Fruit fly (Drosophila melanogaster): ENCODE measurements around the gene CG15771.

CG15771 gene

DNA sequence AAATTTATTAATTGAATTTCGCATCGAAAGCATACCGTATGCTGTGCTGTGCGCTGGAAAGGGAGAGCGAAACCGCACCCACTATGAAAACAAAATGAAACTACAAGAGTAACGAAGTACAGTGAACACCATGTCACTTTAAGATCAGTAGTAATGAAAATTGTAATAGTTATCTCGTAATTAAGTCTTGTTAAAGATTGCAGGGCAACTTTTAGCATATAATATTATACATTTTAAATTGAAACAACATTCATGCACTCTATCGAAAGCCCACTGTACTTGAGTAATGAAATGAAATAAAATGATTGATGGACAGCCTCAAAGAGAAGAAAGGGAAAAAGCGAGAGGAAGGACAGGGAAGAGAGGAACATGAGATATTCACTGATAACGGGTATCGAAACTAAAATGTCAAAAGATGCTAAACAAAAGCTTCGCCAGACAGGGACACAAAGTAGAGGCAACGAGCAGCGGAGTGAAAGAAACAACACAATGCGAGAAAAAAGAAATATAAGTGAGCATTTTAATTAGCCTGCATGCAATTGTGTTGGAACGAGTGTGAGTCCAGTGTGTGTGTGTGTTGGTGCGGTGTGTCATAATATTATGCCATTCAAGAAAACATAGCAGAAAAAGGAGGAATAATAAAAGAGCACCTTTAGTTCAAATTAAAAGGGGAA, 20.0 kb upstream of the CG15771 start (continued):
- TF ChIP-seq CG10209 (GFP tag; optimal IDR thresholded peaks at IDR 0.05) (peak; percentile 64), CG14441 (GFP tag; IDR thresholded peaks at IDR 0.05) (peak; percentile 83), MESR4 (GFP tag; optimal IDR thresholded peaks at IDR 0.05) (no peak), esg (GFP tag; conservative IDR thresholded peaks at IDR 0.05) (peak; percentile 76), CG15073 (GFP tag; optimal IDR thresholded peaks at IDR 0.05) (no peak), CG9727 (GFP tag; optimal IDR thresholded peaks at IDR 0.05) (peak; percentile 66), Doc3 (GFP tag; IDR thresholded peaks at IDR 0.05; ENCODE audit: partially characterized antibody) (no peak), ken (GFP tag; IDR thresholded peaks at IDR 0.05) (peak; percentile 76; the same call in 2 of the 3 replicates), grau (tag; optimal IDR thresholded peaks at IDR 0.05) (peak; percentile 95), Mes4 (GFP tag; optimal IDR thresholded peaks at IDR 0.05) (peak; percentile 8), sug (tag; optimal IDR thresholded peaks at IDR 0.05) (peak; percentile 26), Aef1 (GFP tag; IDR thresholded peaks at IDR 0.05) (peak; percentile 64), CG13894 (tag; optimal IDR thresholded peaks at IDR 0.05) (peak; percentile 23), gsb-n (tag; optimal IDR thresholded peaks at IDR 0.05) (peak; percentile 74), gro (GFP tag; optimal IDR thresholded peaks at IDR 0.05) (peak; percentile 10), p53 (GFP tag; optimal IDR thresholded peaks at IDR 0.05) (no peak), jumu (GFP tag; optimal IDR thresholded peaks at IDR 0.05) (peak; percentile 40), CG10366 (GFP tag; IDR thresholded peaks at IDR 0.05) (peak; percentile 78), corto (GFP tag; optimal IDR thresholded peaks at IDR 0.05) (peak; percentile 51), bcd (GFP tag; optimal IDR thresholded peaks at IDR 0.05) (peak; percentile 18), mld (GFP tag; IDR thresholded peaks at IDR 0.05; ENCODE audit: partially characterized antibody) (no peak), CG4617 (GFP tag; optimal IDR thresholded peaks at IDR 0.05; ENCODE audit: borderline replicate concordance) (no peak), eyg (GFP tag; optimal IDR thresholded peaks at IDR 0.05) (no peak), Hr39 (optimal IDR thresholded peaks at IDR 0.05) (no peak), GATAe (GFP tag; conservative IDR thresholded peaks at IDR 0.05) (0 out of 2 replicates have a peak, but pooled peaks have one; percentile 14), CG14710 (tag; optimal IDR thresholded peaks at IDR 0.05) (peak; percentile 22), Optix (GFP tag; IDR thresholded peaks at IDR 0.05) (no peak), CG7963 (GFP tag; IDR thresholded peaks at IDR 0.05; ENCODE audit: partially characterized antibody) (no peak), her (GFP tag; optimal IDR thresholded peaks at IDR 0.05) (no peak), C15 (GFP tag; IDR thresholded peaks at IDR 0.05) (peak; percentile 67; the same call in 1 of the 3 replicates), CG34376 (GFP tag; optimal IDR thresholded peaks at IDR 0.05) (no peak), gcm (GFP tag; optimal IDR thresholded peaks at IDR 0.05) (peak; percentile 76), fu2 (GFP tag; optimal IDR thresholded peaks at IDR 0.05) (peak; percentile 26), crol (GFP tag; IDR thresholded peaks at IDR 0.05) (peak; percentile 29; the same call in 1 of the 2 replicates), CG31388 (GFP tag; optimal IDR thresholded peaks at IDR 0.05) (no peak), Awh (GFP tag; IDR thresholded peaks at IDR 0.05) (peak; percentile 67), BEAF-32 (GFP tag; optimal IDR thresholded peaks at IDR 0.05) (no peak), CG15479 (GFP tag; optimal IDR thresholded peaks at IDR 0.05) (no peak), CG2120 (GFP tag; optimal IDR thresholded peaks at IDR 0.05) (peak; percentile 88), CG7786 (GFP tag; optimal IDR thresholded peaks at IDR 0.05) (peak; percentile 24), Tbp (GFP tag; optimal IDR thresholded peaks at IDR 0.05) (no peak), nerfin-2 (GFP tag; IDR thresholded peaks at IDR 0.05; ENCODE audit: partially characterized antibody) (no peak), CG12104 (GFP tag; optimal IDR thresholded peaks at IDR 0.05) (peak; percentile 22), Antp (GFP tag; optimal IDR thresholded peaks at IDR 0.05) (peak; percentile 43), CG4328 (GFP tag; optimal IDR thresholded peaks at IDR 0.05) (no peak), pan (optimal IDR thresholded peaks at IDR 0.05) (no peak), pan (GFP tag; optimal IDR thresholded peaks at IDR 0.05 in 1 of 2, IDR thresholded peaks at IDR 0.05 in 1 of 2) (peak in 1 of 2 experiments; percentile 82), CG1233 (GFP tag; optimal IDR thresholded peaks at IDR 0.05) (peak; percentile 37), BtbVII (GFP tag; optimal IDR thresholded peaks at IDR 0.05) (peak; percentile 21), CG10267 (tag; optimal IDR thresholded peaks at IDR 0.05) (peak; percentile 53)

Measured in whole organism, embryonic.